Worm (Caenorhabditis elegans): ENCODE data around the gene F07H5.7.
A peak's percentile ranks its signal among the peaks of the same experiment; 100 is the strongest.

F07H5.7 gene

DNA sequence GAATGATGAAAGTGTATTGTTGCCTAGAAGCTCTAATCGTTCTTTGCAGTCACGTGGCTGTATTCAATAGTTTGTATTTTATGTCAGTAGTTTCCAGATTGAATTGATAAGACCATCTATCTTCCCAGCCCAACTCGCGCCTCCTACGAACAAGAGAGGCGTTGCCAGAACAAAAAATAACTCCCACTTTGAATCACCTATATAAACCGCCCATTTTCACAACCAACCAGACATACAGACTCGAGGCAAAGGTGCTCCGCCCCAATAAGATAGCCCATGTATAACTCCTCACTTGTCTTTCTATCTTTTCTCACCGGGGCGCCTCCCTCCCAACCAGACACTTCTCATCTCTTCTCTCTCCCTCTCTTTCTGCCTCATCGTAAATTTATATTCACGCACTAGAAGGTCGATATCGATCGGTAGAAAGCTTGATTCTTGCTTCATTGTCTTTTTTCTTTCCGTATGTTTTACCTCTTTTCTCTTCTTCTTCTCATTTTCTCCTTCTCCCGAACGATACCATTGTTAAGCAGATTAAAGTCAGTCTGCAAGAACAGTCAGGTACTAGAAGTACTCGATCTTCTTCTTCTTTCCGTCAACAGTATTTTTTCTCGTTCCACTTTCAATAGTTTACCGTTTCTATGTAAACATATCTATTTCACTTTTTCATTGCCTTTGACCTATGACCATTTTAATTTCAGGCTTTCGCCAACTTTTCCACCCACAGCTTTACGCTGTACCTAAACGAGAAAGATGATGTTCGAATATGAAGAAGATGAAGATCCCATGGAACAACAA is 50.4 kb downstream of the F07H5.7 start, which contains the start of gene mak-1 (continued):
- TF ChIP-seq aha-1 (tag), result peak; percentile 96
- TF ChIP-seq R02D3.7 (tag; optimal IDR thresholded peaks at IDR 0.05), result no peak
- TF ChIP-seq tag-97 (GFP tag; IDR thresholded peaks at IDR 0.05), result no peak
- 0 out of 2 replicates have a peak, but pooled peaks have one; percentile 4 for TF ChIP-seq vab-7 (GFP tag; IDR thresholded peaks at IDR 0.05)
- TF ChIP-seq lin-15B (tag; optimal IDR thresholded peaks at IDR 0.05), result no peak
- no peak for TF ChIP-seq zag-1 (tag; optimal IDR thresholded peaks at IDR 0.05)
- 0 out of 2 replicates have a peak, but pooled peaks have one; percentile 15 for TF ChIP-seq hmg-1.1 (GFP tag; IDR thresholded peaks at IDR 0.05)
- no peak for TF ChIP-seq ctbp-1 (GFP tag; IDR thresholded peaks at IDR 0.05)
- TF ChIP-seq nhr-102 (tag; optimal IDR thresholded peaks at IDR 0.05), result peak; percentile 51
- TF ChIP-seq nhr-28 (tag; optimal IDR thresholded peaks at IDR 0.05), result peak; percentile 96
- no peak for TF ChIP-seq lin-1 (GFP tag; IDR thresholded peaks at IDR 0.05)
- TF ChIP-seq spr-1 (tag; optimal IDR thresholded peaks at IDR 0.05), result no peak
- no peak for TF ChIP-seq lim-7 (GFP tag; IDR thresholded peaks at IDR 0.05)
- no peak for TF ChIP-seq lin-13 (GFP tag; optimal IDR thresholded peaks at IDR 0.05)
- TF ChIP-seq dmd-9 (GFP tag; IDR thresholded peaks at IDR 0.05), result no peak
- peak; percentile 39; the same call in 1 of the 2 replicates for TF ChIP-seq arid-1 (GFP tag; conservative IDR thresholded peaks at IDR 0.05)
- no peak for TF ChIP-seq egl-27 (tag; optimal IDR thresholded peaks at IDR 0.05)
- TF ChIP-seq nhr-42 (GFP tag; IDR thresholded peaks at IDR 0.05), result no peak
- TF ChIP-seq fos-1 (tag; optimal IDR thresholded peaks at IDR 0.05), result no peak
- no peak for TF ChIP-seq F44E2.7 (GFP tag; IDR thresholded peaks at IDR 0.05)
- no peak for TF ChIP-seq ZK337.2 (GFP tag; IDR thresholded peaks at IDR 0.05)
- TF ChIP-seq pqm-1 (tag; optimal IDR thresholded peaks at IDR 0.05), result peak; percentile 37
- TF ChIP-seq jun-1 (tag; optimal IDR thresholded peaks at IDR 0.05), result no peak
- TF ChIP-seq lsy-2 (tag; optimal IDR thresholded peaks at IDR 0.05), result peak in 1 of 2 experiments; percentile 33
- TF ChIP-seq Y75B8A.6 (GFP tag; IDR thresholded peaks at IDR 0.05), result no peak
- peak; percentile 74 for TF ChIP-seq hlh-11 (tag; optimal IDR thresholded peaks at IDR 0.05)
- TF ChIP-seq dmd-6 (GFP tag; IDR thresholded peaks at IDR 0.05), result peak; percentile 52; the same call in 1 of the 2 replicates
- TF ChIP-seq nhr-25 (tag; optimal IDR thresholded peaks at IDR 0.05; ENCODE audit: borderline replicate concordance, insufficient read depth), result no peak
- no peak for TF ChIP-seq ceh-32 (tag; optimal IDR thresholded peaks at IDR 0.05; ENCODE audit: poor library complexity)
- TF ChIP-seq tra-1 (GFP tag; IDR thresholded peaks at IDR 0.05), result 0 out of 2 replicates have a peak, but pooled peaks have one; percentile 21
- no peak for TF ChIP-seq mep-1 (tag; optimal IDR thresholded peaks at IDR 0.05)
- TF ChIP-seq skn-1 (tag; optimal IDR thresholded peaks at IDR 0.05), result no peak
- TF ChIP-seq D1046.2 (GFP tag; IDR thresholded peaks at IDR 0.05), result no peak
- TF ChIP-seq ztf-7 (tag; optimal IDR thresholded peaks at IDR 0.05), result no peak
- TF ChIP-seq nhr-6 (tag; optimal IDR thresholded peaks at IDR 0.05), result peak; percentile 39
- TF ChIP-seq mxl-2 (GFP tag; conservative IDR thresholded peaks at IDR 0.05), result no peak
- no peak for TF ChIP-seq ceh-62 (tag; optimal IDR thresholded peaks at IDR 0.05)
- no peak for TF ChIP-seq sdz-12 (GFP tag; optimal IDR thresholded peaks at IDR 0.05)
- TF ChIP-seq hif-1 (tag; optimal IDR thresholded peaks at IDR 0.05), result peak in 1 of 2 experiments; percentile 45
- no peak for TF ChIP-seq nhr-237 (tag; optimal IDR thresholded peaks at IDR 0.05)
- no peak for TF ChIP-seq lin-29 (GFP tag; IDR thresholded peaks at IDR 0.05)

DNA sequence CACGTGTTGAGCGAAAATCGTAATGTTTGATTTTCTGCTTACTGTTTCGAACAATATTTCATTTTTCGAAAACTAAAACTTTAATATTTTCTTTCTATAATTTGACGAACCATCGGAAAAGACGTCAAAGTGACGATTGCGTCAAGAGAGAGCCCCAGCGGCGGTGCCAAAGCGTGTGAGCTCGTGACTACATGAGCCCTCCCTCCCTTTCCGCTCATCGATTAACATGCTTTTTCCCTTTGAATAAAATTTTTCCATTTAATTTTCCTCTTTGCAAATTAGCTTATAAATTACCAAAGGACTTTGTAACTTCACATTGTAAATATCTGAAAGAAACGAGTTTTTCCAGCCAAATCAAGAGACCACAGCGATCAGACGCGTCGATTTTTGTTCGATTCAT is 51.0 kb downstream of the F07H5.7 start:
- TF ChIP-seq nhr-41 (GFP tag; IDR thresholded peaks at IDR 0.05), result no peak
- no peak for TF ChIP-seq ceh-44 (GFP tag; IDR thresholded peaks at IDR 0.05)
- TF ChIP-seq zfp-2 (tag; optimal IDR thresholded peaks at IDR 0.05), result no peak
- no peak for TF ChIP-seq aha-1 (tag)
- no peak for TF ChIP-seq nhr-76 (tag; optimal IDR thresholded peaks at IDR 0.05)
- no peak for TF ChIP-seq mxl-3 (GFP tag; optimal IDR thresholded peaks at IDR 0.05)
- peak; percentile 69 for TF ChIP-seq hlh-30 (tag; optimal IDR thresholded peaks at IDR 0.05; ENCODE audit: insufficient read depth)
- no peak for TF ChIP-seq zag-1 (tag; optimal IDR thresholded peaks at IDR 0.05)
- peak; percentile 46; the same call in 1 of the 2 replicates for TF ChIP-seq hmg-1.1 (GFP tag; IDR thresholded peaks at IDR 0.05)
- TF ChIP-seq snpc-4 (tag; optimal IDR thresholded peaks at IDR 0.05), result no peak
- peak in 1 of 2 experiments; percentile 42 for TF ChIP-seq lsy-2 (tag; optimal IDR thresholded peaks at IDR 0.05)
- TF ChIP-seq lin-15B (tag; optimal IDR thresholded peaks at IDR 0.05), result no peak
